Worm (Caenorhabditis elegans): ENCODE measurements around the gene R07C3.13.

DNA sequence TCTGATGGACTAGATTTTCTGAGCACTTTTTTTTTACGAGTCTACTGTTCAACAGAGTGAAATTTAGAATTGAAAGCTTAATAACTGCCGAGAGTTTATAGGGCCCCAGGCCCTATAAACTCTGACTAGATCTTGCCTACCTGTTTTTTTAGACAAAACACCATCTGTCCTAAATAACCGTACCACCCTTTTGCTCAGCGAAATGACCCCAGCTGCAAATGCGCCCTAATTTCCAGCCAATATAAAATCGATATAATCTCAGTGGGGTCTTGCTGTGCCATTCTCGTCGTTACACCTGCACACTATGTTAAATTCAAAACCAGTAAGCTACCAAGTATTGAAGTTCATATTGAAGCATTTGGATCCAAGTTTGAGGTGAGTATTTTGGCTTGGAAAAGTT, 46.8 kb upstream of the R07C3.13 start, which contains the start of gene fbxc-14:
- TF ChIP-seq nhr-28 (tag; optimal IDR thresholded peaks at IDR 0.05) (no peak), lin-15B (tag; optimal IDR thresholded peaks at IDR 0.05) (no peak), pqm-1 (tag; optimal IDR thresholded peaks at IDR 0.05) (no peak), nhr-76 (tag; optimal IDR thresholded peaks at IDR 0.05) (no peak), ceh-8 (GFP tag; optimal IDR thresholded peaks at IDR 0.05) (no peak), alr-1 (tag; optimal IDR thresholded peaks at IDR 0.05; ENCODE audit: borderline replicate concordance) (no peak), unc-86 (tag; optimal IDR thresholded peaks at IDR 0.05) (no peak), sox-4 (tag; optimal IDR thresholded peaks at IDR 0.05) (no peak)

All from whole organism, L1 larva.